Fruit fly (Drosophila melanogaster): ENCODE data around the gene CG11583.

The CG11583 gene

dm6 chr3L:4292120-4292697 lies 9.6 kb upstream of the CG11583 start, which contains the start of the genes CG15012 and Fdx2 (continued):
- TF ChIP-seq CG7372 (GFP tag; IDR thresholded peaks at IDR 0.05) (no peak), sna (GFP tag; IDR thresholded peaks at IDR 0.05; ENCODE audit: partially characterized antibody) (no peak), CG10366 (GFP tag; IDR thresholded peaks at IDR 0.05) (peak; percentile 44), Elba2 (GFP tag; optimal IDR thresholded peaks at IDR 0.05) (no peak), CG18764 (GFP tag; optimal IDR thresholded peaks at IDR 0.05) (no peak), CG9727 (GFP tag; optimal IDR thresholded peaks at IDR 0.05) (no peak), CG17361 (GFP tag; IDR thresholded peaks at IDR 0.05) (peak; percentile 54; the same call in 2 of the 3 replicates), tll (GFP tag; optimal IDR thresholded peaks at IDR 0.05) (peak; percentile 12 to 15), Abd-B (GFP tag; optimal IDR thresholded peaks at IDR 0.05) (peak; percentile 22), sqz (GFP tag; optimal IDR thresholded peaks at IDR 0.05) (no peak), CG9876 (GFP tag; optimal IDR thresholded peaks at IDR 0.05) (no peak), CG10431 (GFP tag; optimal IDR thresholded peaks at IDR 0.05) (no peak), pb (GFP tag; optimal IDR thresholded peaks at IDR 0.05) (no peak), Mrtf (GFP tag; IDR thresholded peaks at IDR 0.05) (no peak), MESR4 (GFP tag; optimal IDR thresholded peaks at IDR 0.05) (peak; percentile 84), CG17912 (GFP tag; optimal IDR thresholded peaks at IDR 0.05) (no peak), prd (optimal IDR thresholded peaks at IDR 0.05) (no peak), prd (GFP tag; IDR thresholded peaks at IDR 0.05) (peak; percentile 27; the same call in 1 of the 3 replicates), stwl (tag; optimal IDR thresholded peaks at IDR 0.05) (peak; percentile 97), dan (GFP tag; IDR thresholded peaks at IDR 0.05) (no peak), ase (GFP tag; IDR thresholded peaks at IDR 0.05) (no peak), crc (GFP tag; optimal IDR thresholded peaks at IDR 0.05) (no peak), Dek (tag; optimal IDR thresholded peaks at IDR 0.05) (no peak), gcm2 (GFP tag; optimal IDR thresholded peaks at IDR 0.05) (no peak), ind (GFP tag; optimal IDR thresholded peaks at IDR 0.05) (peak; percentile 37), CG1529 (GFP tag; optimal IDR thresholded peaks at IDR 0.05) (no peak), CG7357 (GFP tag; IDR thresholded peaks at IDR 0.05) (peak; percentile 98), CG11696 (GFP tag; IDR thresholded peaks at IDR 0.05) (no peak), BtbVII (GFP tag; optimal IDR thresholded peaks at IDR 0.05) (no peak), CG11247 (GFP tag; IDR thresholded peaks at IDR 0.05) (no peak), jigr1 (GFP tag; IDR thresholded peaks at IDR 0.05) (no peak), CG15514 (GFP tag; optimal IDR thresholded peaks at IDR 0.05) (peak; percentile 86), Camta (GFP tag; optimal IDR thresholded peaks at IDR 0.05) (peak; percentile 7), mld (GFP tag; IDR thresholded peaks at IDR 0.05; ENCODE audit: partially characterized antibody) (no peak), trem (tag; optimal IDR thresholded peaks at IDR 0.05) (peak; percentile 80), br (optimal IDR thresholded peaks at IDR 0.05) (no peak), B-H1 (GFP tag; IDR thresholded peaks at IDR 0.05) (no peak), Tbp (GFP tag; optimal IDR thresholded peaks at IDR 0.05) (no peak), HmgD (GFP tag; optimal IDR thresholded peaks at IDR 0.05) (peak; percentile 17), CG34376 (GFP tag; optimal IDR thresholded peaks at IDR 0.05) (peak; percentile 41), Dip3 (GFP tag; optimal IDR thresholded peaks at IDR 0.05) (peak; percentile 23), mirr (GFP tag; optimal IDR thresholded peaks at IDR 0.05) (no peak), CG31388 (GFP tag; optimal IDR thresholded peaks at IDR 0.05) (no peak), Bteb2 (GFP tag; optimal IDR thresholded peaks at IDR 0.05) (no peak), Stat92E (GFP tag; optimal IDR thresholded peaks at IDR 0.05) (no peak), CG13894 (tag; optimal IDR thresholded peaks at IDR 0.05) (peak; percentile 7), Med (GFP tag) (peak; percentile 88), nerfin-2 (GFP tag; IDR thresholded peaks at IDR 0.05; ENCODE audit: partially characterized antibody) (no peak), Side (GFP tag; optimal IDR thresholded peaks at IDR 0.05) (no peak), CrebB (tag; optimal IDR thresholded peaks at IDR 0.05) (no peak), Taf1 (GFP tag; IDR thresholded peaks at IDR 0.05) (no peak), hth (optimal IDR thresholded peaks at IDR 0.05) (no peak)
